Worm (Caenorhabditis elegans): ENCODE measurements around the gene F59B2.13.

Gene F59B2.13

ce11 chrIII:9053740-9054252, 26.9 kb upstream of the F59B2.13 start, which contains the start of gene R107.5:
TSS of gene R107.5 (minus strand) at chrIII:9053790.
- TF ChIP-seq nhr-43 (tag; optimal IDR thresholded peaks at IDR 0.05; ENCODE audit: poor library complexity, severe bottlenecking) (peak; percentile 92), zag-1 (tag; optimal IDR thresholded peaks at IDR 0.05) (no peak), eor-1 (tag; optimal IDR thresholded peaks at IDR 0.05) (no peak), aly-2 (tag; optimal IDR thresholded peaks at IDR 0.05) (no peak), lin-15B (tag; optimal IDR thresholded peaks at IDR 0.05) (peak; percentile 79), nhr-67 (tag; optimal IDR thresholded peaks at IDR 0.05) (no peak), lsy-12 (tag; optimal IDR thresholded peaks at IDR 0.05) (peak; percentile 99), ceh-16 (tag; optimal IDR thresholded peaks at IDR 0.05) (no peak), ZK546.5 (tag; optimal IDR thresholded peaks at IDR 0.05) (no peak), egl-5 (tag; optimal IDR thresholded peaks at IDR 0.05) (peak; percentile 90), hmg-11 (tag; optimal IDR thresholded peaks at IDR 0.05) (peak; percentile 82), unc-39 (tag; optimal IDR thresholded peaks at IDR 0.05) (no peak), nhr-237 (tag; optimal IDR thresholded peaks at IDR 0.05) (no peak), snpc-4 (tag; optimal IDR thresholded peaks at IDR 0.05) (no peak), egl-27 (tag; optimal IDR thresholded peaks at IDR 0.05) (peak; percentile 30), fos-1 (tag; optimal IDR thresholded peaks at IDR 0.05) (peak; percentile 41), ceh-9 (tag; optimal IDR thresholded peaks at IDR 0.05) (no peak), tbx-2 (tag; optimal IDR thresholded peaks at IDR 0.05) (peak; percentile 91), ceh-82 (tag; optimal IDR thresholded peaks at IDR 0.05) (no peak), ztf-4 (tag; optimal IDR thresholded peaks at IDR 0.05) (peak; percentile 27), nhr-11 (tag; optimal IDR thresholded peaks at IDR 0.05) (no peak), pqm-1 (tag; optimal IDR thresholded peaks at IDR 0.05) (peak; percentile 26), elt-1 (tag; optimal IDR thresholded peaks at IDR 0.05) (peak; percentile 16), nhr-76 (tag; optimal IDR thresholded peaks at IDR 0.05) (no peak), R02D3.7 (tag; optimal IDR thresholded peaks at IDR 0.05) (peak; percentile 62), mml-1 (tag; optimal IDR thresholded peaks at IDR 0.05) (peak; percentile 56), mdl-1 (tag; optimal IDR thresholded peaks at IDR 0.05) (peak; percentile 87), elt-2 (tag; optimal IDR thresholded peaks at IDR 0.05) (peak; percentile 67), nhr-25 (tag; optimal IDR thresholded peaks at IDR 0.05) (peak; percentile 99), fkh-2 (tag; optimal IDR thresholded peaks at IDR 0.05) (no peak), nhr-77 (tag; optimal IDR thresholded peaks at IDR 0.05) (no peak), ama-1 (optimal IDR thresholded peaks at IDR 0.05) (peak; percentile 97), nhr-23 (tag; optimal IDR thresholded peaks at IDR 0.05) (peak; percentile 97), daf-12 (tag; optimal IDR thresholded peaks at IDR 0.05) (no peak), nfya-1 (tag; optimal IDR thresholded peaks at IDR 0.05; ENCODE audit: insufficient read depth) (peak; percentile 96), unc-62 (GFP tag; optimal IDR thresholded peaks at IDR 0.05) (no peak), lin-39 (tag; optimal IDR thresholded peaks at IDR 0.05) (peak; percentile 92), pha-4 (tag; optimal IDR thresholded peaks at IDR 0.05) (peak; percentile 80), nhr-28 (tag; optimal IDR thresholded peaks at IDR 0.05) (no peak), skn-1 (tag; optimal IDR thresholded peaks at IDR 0.05) (no peak), ztf-11 (tag; optimal IDR thresholded peaks at IDR 0.05) (no peak), fkh-10 (GFP tag; optimal IDR thresholded peaks at IDR 0.05) (peak; percentile 49), ceh-28 (tag; optimal IDR thresholded peaks at IDR 0.05) (peak; percentile 80), elt-3 (tag; optimal IDR thresholded peaks at IDR 0.05) (peak; percentile 26 to 84 (median 75)), nhr-12 (tag; optimal IDR thresholded peaks at IDR 0.05) (no peak), jun-1 (tag; optimal IDR thresholded peaks at IDR 0.05) (peak; percentile 97), sea-2 (GFP tag; optimal IDR thresholded peaks at IDR 0.05) (peak; percentile 80)

Measured in whole organism, L3 larva.